Fruit fly (Drosophila melanogaster) whole organism, prepupa: ENCODE measurements around the gene CG8003.
A peak's percentile ranks its signal among the peaks of the same experiment; 100 is the strongest.

Source experiments
- CG10669 ChIP-seq: fragments of 200-800 bp; sonication (Bioruptor generic); optimal IDR thresholded peaks from 3 replicates; lab custom pipeline; 2018; ENCODE audit warnings: missing biosample characterization, mild to moderate bottlenecking, missing genetic modification characterization, moderate library complexity
- CG16779 ChIP-seq: fragments of 200-800 bp; sonication (Bioruptor generic); optimal IDR thresholded peaks from 3 replicates; lab custom pipeline; 2017; ENCODE audit warnings: missing biosample characterization, mild to moderate bottlenecking, missing genetic modification characterization
- CG32006 ChIP-seq: fragments of 200-800 bp; sonication (Bioruptor generic); optimal IDR thresholded peaks from 3 replicates; lab custom pipeline; 2017; ENCODE audit warnings: missing biosample characterization, mild to moderate bottlenecking, missing genetic modification characterization
- Lpt ChIP-seq: fragments of 200-800 bp; sonication (Bioruptor generic); optimal IDR thresholded peaks from 3 replicates; lab custom pipeline; 2016; ENCODE audit warnings: missing biosample characterization, missing genetic modification characterization
- Sox102F ChIP-seq: fragments of 200-800 bp; sonication (Bioruptor generic); optimal IDR thresholded peaks from 2 replicates; lab custom pipeline; 2016; ENCODE audit warnings: missing biosample characterization, mild to moderate bottlenecking, missing genetic modification characterization

- peak; percentile 75 for TF ChIP-seq CG32006
- TF ChIP-seq Sox102F (GFP tag; lab: Kevin White, UChicago) = no peak
- peak; percentile 53 for TF ChIP-seq CG16779
- peak; percentile 72 for TF ChIP-seq Lpt
- peak; percentile 3 for TF ChIP-seq CG10669
Observed at dm6 chr3L:10696635-10697412, 35.5 kb downstream of the CG8003 start, which contains the start of gene NijA.
